Fruit fly (Drosophila melanogaster): ENCODE measurements around the gene Ankle2.

The Ankle2 gene

DNA sequence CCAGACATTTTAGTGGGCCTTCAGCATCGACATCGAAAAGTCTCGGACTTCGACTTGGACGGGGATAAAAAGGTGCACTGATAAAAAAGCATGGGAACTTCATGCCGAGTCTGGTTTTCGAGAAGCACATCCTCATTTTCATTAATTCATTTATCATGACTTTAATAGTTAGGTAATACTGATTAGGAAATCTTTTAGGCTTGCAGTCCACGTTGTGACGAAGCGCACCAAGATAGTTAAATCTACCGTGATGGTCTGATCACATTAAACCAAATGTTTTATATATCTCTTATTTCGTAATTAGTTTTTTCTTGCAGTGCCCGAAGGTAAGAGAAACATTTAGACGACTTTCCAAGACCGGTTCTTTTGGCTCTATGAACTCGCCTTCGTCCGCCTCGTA is 20.3 kb downstream of the Ankle2 start:
- TF ChIP-seq CG8478 (optimal IDR thresholded peaks at IDR 0.05) = no peak
- TF ChIP-seq CTCF (optimal IDR thresholded peaks at IDR 0.05) = no peak

DNA sequence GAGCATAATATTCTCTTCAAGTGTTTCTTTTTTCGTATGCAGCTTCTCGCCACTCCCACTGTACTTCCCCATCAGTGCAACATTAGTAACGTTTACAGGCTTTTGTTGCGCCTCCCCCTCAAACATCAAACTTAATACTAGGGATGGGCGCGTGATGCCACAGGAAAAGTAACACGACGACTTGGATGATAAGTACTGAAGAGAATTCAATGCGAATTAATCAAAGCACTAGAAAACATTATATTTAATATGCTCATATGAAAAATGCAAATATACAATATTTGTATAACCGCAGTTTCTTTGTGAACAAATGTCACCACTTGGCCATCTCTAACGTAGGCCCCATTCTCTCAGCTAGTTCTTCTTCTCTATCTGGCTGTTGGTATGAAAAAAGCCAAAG is 23.9 kb downstream of the Ankle2 start:
- no peak for TF ChIP-seq CTCF (optimal IDR thresholded peaks at IDR 0.05)
- no peak for TF ChIP-seq CG8478 (optimal IDR thresholded peaks at IDR 0.05)

DNA sequence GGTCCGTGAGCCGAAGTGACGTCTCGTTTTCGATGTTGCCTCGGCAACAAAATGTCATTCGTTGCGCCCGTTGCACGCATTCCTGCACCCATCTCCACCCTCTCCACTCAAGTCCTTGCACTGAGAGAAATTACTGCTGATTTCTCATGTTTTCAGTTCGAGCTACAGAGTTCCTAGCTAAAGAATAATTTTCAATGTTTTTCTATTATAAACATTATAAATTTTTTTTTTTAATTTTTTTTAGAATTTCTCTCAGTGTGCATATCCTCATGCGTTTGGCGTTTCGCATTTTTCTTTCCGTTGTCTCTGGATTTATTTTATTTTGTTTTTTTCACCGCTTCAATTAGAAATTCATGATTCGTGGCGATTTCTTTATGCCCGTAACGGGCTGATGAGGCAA is 28.1 kb downstream of the Ankle2 start:
- no peak for TF ChIP-seq CG8478 (optimal IDR thresholded peaks at IDR 0.05)
- TF ChIP-seq CTCF (optimal IDR thresholded peaks at IDR 0.05) = no peak

DNA sequence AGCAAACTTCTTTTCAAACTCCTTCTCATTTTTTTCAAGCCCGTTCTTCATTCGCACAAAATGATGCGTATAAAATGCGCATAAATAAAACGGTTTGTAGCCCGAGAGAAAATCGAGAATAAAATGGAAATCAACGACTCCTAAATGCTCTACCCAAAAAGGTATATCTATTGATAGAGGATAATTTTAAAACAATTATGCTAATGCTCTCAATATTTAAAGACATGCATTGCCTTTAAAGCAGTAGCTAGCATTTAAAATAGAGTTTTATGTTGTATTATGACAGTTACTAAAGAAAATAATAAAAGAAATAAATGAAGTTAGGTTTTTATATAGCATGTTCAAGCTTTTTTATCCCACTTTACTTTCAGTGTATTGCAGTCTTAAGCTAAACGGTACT is 28.7 kb downstream of the Ankle2 start:
- TF ChIP-seq CTCF (optimal IDR thresholded peaks at IDR 0.05) (no peak), CG8478 (optimal IDR thresholded peaks at IDR 0.05) (no peak)

DNA sequence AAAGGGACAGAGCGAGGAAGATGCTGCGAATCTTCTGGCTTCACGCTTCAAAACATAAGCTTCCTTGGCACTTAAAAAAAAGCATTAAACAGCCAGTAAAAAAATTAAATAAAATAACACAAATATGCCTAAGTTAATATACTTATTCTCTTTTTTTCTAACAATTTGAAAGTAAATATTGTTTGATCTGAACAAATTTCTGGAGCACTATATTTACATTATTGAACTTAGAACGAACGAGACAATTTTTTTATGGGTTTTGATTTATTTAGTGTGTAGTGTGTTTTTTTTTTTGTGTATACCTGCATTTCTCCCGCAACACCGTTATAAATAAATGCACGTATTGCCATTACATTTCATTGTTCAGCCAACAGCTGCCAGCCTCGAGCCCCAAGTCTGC is 33.4 kb downstream of the Ankle2 start:
- no peak for TF ChIP-seq CG8478 (optimal IDR thresholded peaks at IDR 0.05)
- TF ChIP-seq CTCF (optimal IDR thresholded peaks at IDR 0.05) = no peak

DNA sequence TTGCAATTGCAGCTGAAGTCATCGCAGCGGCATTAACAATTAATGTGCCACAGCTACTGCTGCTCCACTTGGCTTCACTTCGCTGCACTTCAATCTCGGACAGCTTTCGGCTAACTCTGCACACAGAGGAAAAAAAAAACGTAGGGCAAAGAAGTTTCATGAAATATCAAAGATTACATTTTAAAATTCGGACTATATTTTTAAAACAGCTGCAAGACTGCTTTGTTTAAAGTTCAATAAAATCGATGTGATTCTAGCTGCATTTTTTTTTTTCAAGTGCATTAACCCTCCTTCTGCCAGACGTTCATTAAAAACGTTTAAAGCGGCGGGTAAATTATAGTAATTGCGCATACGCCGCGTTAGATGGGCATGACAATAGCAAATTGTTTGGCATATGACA is 34.6 kb downstream of the Ankle2 start:
- no peak for TF ChIP-seq CTCF (optimal IDR thresholded peaks at IDR 0.05)
- no peak for TF ChIP-seq CG8478 (optimal IDR thresholded peaks at IDR 0.05)

DNA sequence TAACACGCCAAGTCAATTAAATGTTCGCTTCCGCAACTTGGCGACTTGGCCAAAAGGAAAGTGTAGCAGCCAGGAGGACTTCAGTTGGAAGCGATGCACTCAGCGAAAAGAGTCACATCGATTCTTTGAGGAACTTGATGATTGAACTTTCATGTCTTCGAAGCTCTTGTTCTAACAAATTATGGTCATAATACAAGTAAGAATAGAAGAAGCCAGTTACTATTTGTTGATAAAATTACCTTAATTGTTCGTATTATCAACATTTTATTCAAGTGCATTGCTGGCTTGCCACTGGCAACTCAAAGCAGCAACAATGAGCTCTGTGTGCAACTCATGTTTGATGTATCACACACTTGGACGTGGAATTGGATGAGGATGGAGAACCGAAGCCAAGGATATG is 35.7 kb downstream of the Ankle2 start:
- TF ChIP-seq CTCF (optimal IDR thresholded peaks at IDR 0.05) (no peak), CG8478 (optimal IDR thresholded peaks at IDR 0.05) (no peak)

DNA sequence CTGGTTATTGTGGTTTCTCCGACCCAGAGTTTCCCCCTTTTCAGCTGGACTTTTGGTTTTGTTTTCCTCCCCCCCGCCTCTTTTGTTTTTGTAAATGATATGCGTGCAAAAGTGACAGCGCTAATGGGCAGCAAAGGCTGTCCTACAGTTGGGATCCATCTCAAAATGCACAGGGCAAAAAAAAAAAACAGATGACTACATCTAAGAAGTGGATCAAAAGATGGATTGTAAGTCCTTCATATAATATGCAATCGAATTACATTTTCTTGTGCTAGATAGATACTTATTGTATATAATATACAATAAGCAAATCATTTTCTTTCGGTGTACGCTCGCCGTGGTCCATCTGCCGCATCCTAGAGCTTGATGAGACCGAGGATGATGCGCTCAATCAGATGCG is 36.3 kb downstream of the Ankle2 start:
- TF ChIP-seq CG8478 (optimal IDR thresholded peaks at IDR 0.05) (no peak), CTCF (optimal IDR thresholded peaks at IDR 0.05) (no peak)

DNA sequence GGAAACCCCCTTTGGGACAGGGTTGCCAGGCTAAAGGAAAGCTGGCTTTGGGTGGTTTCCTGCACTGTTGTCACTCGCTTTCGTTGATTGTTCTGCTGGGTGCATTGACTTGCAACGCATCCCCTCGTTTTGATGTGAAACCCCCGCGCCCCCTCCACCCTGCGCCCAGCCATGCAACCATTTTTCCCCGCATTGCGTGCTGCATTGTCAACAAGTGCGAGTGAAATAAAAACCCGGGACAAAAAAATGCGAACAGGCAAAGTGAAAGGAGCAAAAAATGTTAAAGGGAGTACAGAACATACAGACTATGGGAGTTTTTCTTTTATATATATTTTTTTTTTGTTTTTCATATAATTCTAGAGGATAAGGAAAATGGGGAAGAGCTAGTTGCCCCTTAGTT is 40.6 kb downstream of the Ankle2 start:
- TF ChIP-seq CG8478 (optimal IDR thresholded peaks at IDR 0.05) (no peak), CTCF (optimal IDR thresholded peaks at IDR 0.05) (no peak)

DNA sequence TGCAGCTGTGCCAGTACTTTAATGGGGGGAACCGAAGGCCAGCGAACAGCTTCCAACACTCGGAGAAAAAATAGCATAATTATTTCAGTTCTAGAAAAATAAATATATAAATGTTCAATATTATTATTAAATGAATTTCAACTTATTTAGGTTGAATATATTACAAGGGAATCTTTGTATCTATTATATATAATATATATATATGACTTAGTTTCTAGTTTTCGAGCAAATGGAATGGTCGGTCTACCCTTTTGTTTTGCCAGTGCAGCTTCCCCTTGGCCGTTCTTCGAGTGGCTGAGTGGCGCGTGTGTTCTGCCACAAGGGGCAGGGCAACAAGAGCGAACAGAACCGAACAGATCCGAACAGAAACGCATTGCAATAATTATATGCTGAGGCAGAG is 41.8 kb downstream of the Ankle2 start:
- TF ChIP-seq CG8478 (optimal IDR thresholded peaks at IDR 0.05) (no peak), CTCF (optimal IDR thresholded peaks at IDR 0.05) (no peak)

DNA sequence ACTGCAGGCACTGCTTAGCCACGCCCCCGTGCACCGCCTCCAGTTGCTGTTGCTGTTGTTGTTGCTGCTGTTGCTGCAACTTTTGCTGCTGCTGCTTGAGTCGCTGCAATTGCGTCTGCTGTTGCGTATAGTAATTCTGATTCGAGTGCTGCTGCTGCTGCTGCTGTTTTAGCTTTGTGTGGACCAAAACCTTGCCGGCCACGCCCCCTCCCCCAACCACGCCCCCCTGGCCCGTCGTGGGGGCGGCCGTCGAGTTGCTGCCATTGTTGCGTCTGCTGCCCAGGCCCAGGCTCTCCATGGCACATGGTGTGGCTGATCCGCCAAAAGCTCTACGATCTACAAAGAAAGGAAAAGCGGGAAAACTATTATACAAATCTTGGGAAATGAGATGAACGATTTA is 44.7 kb downstream of the Ankle2 start:
- no peak for TF ChIP-seq CG8478 (optimal IDR thresholded peaks at IDR 0.05)
- no peak for TF ChIP-seq CTCF (optimal IDR thresholded peaks at IDR 0.05)

DNA sequence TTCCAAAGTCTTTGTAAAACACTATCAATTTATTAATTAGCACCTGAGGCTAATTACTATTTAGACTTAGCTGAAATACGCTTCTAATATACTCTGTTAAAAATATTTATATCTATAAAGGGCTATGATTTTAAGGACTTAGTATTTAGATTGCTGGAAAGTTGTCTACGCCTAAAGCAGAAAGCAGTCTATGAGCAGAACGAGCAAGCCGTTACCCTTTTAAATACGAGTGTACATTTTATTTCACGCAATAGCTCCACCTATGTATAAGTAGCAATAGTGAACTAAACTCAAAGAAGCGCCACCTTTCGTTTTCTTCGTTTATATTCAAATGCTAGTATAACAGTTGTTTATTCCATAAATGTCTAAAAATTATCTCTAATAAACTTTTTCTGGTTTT is 46.9 kb downstream of the Ankle2 start:
- TF ChIP-seq CTCF (optimal IDR thresholded peaks at IDR 0.05) = peak; percentile 47 to 84
- no peak for TF ChIP-seq CG8478 (optimal IDR thresholded peaks at IDR 0.05)

DNA sequence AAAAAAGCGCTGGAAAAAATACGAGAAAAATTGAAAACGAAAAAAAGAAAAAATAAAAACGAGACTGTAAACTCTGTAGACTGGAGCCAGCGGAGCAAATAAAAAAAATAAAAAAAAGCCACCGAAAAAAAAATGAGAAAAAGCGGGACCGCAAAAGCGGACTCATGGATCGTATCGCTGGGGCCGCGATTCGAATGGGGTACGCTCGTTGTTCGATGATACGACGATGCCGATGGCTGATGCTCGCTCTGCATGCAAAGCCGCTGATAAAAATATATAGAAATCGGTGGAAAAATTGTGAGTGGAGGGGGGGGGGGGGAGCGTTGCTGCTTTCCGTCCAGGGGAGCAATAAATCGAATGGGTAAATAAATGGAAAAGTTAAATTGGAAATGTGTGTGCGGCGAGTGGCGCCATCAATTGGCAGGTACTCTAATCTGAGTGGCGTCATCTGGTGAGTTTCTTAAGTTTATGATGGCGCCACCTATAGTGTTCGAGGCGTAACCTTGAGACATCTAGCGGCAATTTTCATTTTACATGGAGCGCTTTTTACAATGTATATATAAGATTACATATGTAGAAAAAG is 47.4 kb downstream of the Ankle2 start:
- TF ChIP-seq CTCF (optimal IDR thresholded peaks at IDR 0.05) (peak; percentile 95 to 97), CG8478 (optimal IDR thresholded peaks at IDR 0.05) (no peak)

DNA sequence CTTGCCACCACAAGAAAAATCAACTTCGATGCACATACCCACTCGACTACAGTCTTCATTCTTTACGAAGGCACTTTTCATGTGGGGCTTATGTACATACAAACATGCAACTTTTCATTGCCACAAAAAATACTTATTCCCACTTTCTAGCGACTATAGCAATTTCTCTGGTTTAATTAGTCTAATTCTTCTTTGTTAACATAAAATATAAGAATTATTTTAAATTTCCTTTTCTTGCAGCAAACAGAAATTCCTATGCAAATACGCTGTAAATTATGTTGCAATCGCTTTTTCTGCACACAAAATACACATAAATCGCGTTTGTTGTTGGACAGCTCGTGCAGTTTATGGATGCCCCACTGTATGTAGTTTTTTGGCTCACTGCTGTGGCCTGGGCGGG is 54.6 kb downstream of the Ankle2 start:
- TF ChIP-seq CG8478 (optimal IDR thresholded peaks at IDR 0.05) = no peak
- no peak for TF ChIP-seq CTCF (optimal IDR thresholded peaks at IDR 0.05)

DNA sequence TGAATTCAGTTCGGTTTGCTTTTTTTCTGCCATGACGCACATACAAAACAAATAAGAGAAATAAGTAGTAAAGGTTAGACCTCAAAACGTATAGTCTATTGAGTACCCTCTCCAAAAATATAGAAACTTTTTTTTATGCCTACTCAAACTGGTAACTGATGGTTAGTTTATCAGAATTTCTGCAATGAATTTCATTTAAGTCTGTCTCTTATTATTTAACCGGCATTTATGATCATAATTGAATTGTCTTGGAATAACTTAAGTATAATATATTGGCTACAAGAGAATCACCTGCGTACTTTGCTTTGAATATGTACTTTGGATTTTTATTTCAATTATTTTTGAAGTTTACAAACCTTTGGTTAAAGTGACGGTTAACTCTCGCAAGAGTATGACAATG is 55.5 kb downstream of the Ankle2 start:
- TF ChIP-seq CTCF (optimal IDR thresholded peaks at IDR 0.05) (no peak), CG8478 (optimal IDR thresholded peaks at IDR 0.05) (no peak)

DNA sequence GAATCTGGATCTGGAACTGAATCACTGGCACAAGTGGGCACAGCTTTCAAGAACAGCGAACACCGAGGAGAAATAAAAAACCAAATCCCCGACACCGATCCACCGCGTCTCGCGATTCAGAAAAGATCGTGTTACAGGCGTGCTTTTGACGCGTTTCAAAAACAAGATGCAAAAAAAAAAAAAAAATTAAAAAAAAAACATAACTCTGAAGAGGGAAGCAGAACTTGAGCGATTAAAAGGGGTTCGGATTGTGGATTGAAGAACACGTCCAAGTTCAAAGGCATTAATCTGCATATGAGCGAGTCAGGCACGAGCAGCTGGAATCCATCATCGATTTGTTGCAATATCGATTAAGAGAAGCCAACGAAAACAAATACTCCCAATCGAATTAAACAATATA is 56.5 kb downstream of the Ankle2 start:
- TF ChIP-seq CG8478 (optimal IDR thresholded peaks at IDR 0.05) (no peak), CTCF (optimal IDR thresholded peaks at IDR 0.05) (no peak)

Measured in S2 (cell line).